Worm (Caenorhabditis elegans) whole organism, L3 larva: ENCODE results near the gene tmem-231.

Source experiments
- R02D3.7 ChIP-seq: fragments of 150-350 bp; optimal IDR thresholded peaks from 2 replicates; lab custom pipeline; 2014; ENCODE audit warnings: missing biosample characterization, missing genetic modification characterization
- aly-2 ChIP-seq: fragments of 150-350 bp; optimal IDR thresholded peaks from 2 replicates; lab custom pipeline; 2014; ENCODE audit warnings: missing biosample characterization, missing genetic modification characterization
- ama-1 ChIP-seq: fragments of 150-350 bp; optimal IDR thresholded peaks from 2 replicates; lab custom pipeline; 2018
- ceh-16 ChIP-seq: sonication (generic microtip); optimal IDR thresholded peaks from 2 replicates; lab custom pipeline; 2017; ENCODE audit warnings: missing biosample characterization, missing genetic modification characterization
- ceh-28 ChIP-seq: fragments of 150-350 bp; optimal IDR thresholded peaks from 2 replicates; lab custom pipeline; 2014; ENCODE audit warnings: missing biosample characterization, missing genetic modification reagents, missing genetic modification characterization
- ceh-82 ChIP-seq: fragments of 150-350 bp; optimal IDR thresholded peaks from 2 replicates; lab custom pipeline; 2014; ENCODE audit warnings: missing biosample characterization, missing genetic modification characterization
- ceh-9 ChIP-seq: sonication (generic microtip); optimal IDR thresholded peaks from 2 replicates; lab custom pipeline; 2018; ENCODE audit warnings: missing biosample characterization, missing genetic modification characterization
- daf-12 ChIP-seq: fragments of 150-350 bp; optimal IDR thresholded peaks from 2 replicates; lab custom pipeline; 2014; ENCODE audit warnings: missing biosample characterization, missing genetic modification reagents, missing genetic modification characterization
- egl-27 ChIP-seq: sonication (generic microtip); optimal IDR thresholded peaks from 4 replicates; lab custom pipeline; 2017; ENCODE audit warnings: missing biosample characterization, missing genetic modification reagents, missing genetic modification characterization
- elt-1 ChIP-seq: fragments of 150-350 bp; optimal IDR thresholded peaks from 2 replicates; lab custom pipeline; 2014; ENCODE audit warnings: missing biosample characterization, missing genetic modification characterization
- elt-2 ChIP-seq: sonication (generic microtip); optimal IDR thresholded peaks from 2 replicates; lab custom pipeline; 2016; ENCODE audit warnings: missing genetic modification reagents, mild to moderate bottlenecking, missing genetic modification characterization, missing compliant biosample characterization
- elt-3 ChIP-seq, 3 experiments: fragments of 150-350 bp in 1 of 3; sonication (generic microtip) in 2 of 3; optimal IDR thresholded peaks; 2 replicates in 2 of 3; 4 replicates in 1 of 3; lab custom pipeline; 2014 to 2017; ENCODE audit warnings: missing biosample characterization in 3 of 3, missing genetic modification characterization in 3 of 3
- eor-1 ChIP-seq, 2 experiments: fragments of 150-350 bp; optimal IDR thresholded peaks; 2 replicates each; lab custom pipeline; 2014 to 2018; ENCODE audit warnings: missing biosample characterization in 2 of 2, missing genetic modification characterization in 2 of 2
- fkh-10 ChIP-seq: sonication (generic microtip); optimal IDR thresholded peaks from 2 replicates; lab custom pipeline; 2017; ENCODE audit warnings: missing biosample characterization, missing genetic modification reagents, missing genetic modification characterization
- fkh-2 ChIP-seq: fragments of 150-350 bp; optimal IDR thresholded peaks from 2 replicates; lab custom pipeline; 2014; ENCODE audit warnings: missing biosample characterization, missing genetic modification reagents, missing genetic modification characterization
- fos-1 ChIP-seq: fragments of 150-350 bp; optimal IDR thresholded peaks from 2 replicates; lab custom pipeline; 2014; ENCODE audit warnings: missing biosample characterization, missing genetic modification characterization
- hmg-11 ChIP-seq: sonication (generic microtip); optimal IDR thresholded peaks from 2 replicates; lab custom pipeline; 2016; ENCODE audit warnings: missing genetic modification characterization, missing compliant biosample characterization
- jun-1 ChIP-seq: fragments of 150-350 bp; optimal IDR thresholded peaks from 2 replicates; lab custom pipeline; 2014; ENCODE audit warnings: missing biosample characterization, missing genetic modification reagents, missing genetic modification characterization
- lin-15B ChIP-seq: fragments of 150-350 bp; optimal IDR thresholded peaks from 2 replicates; lab custom pipeline; 2014; ENCODE audit warnings: missing biosample characterization, missing genetic modification characterization
- lin-39 ChIP-seq: fragments of 150-350 bp; optimal IDR thresholded peaks from 2 replicates; lab custom pipeline; 2018; ENCODE audit warnings: missing biosample characterization, missing genetic modification reagents, missing genetic modification characterization
- lsy-12 ChIP-seq: sonication (generic microtip); optimal IDR thresholded peaks from 2 replicates; lab custom pipeline; 2016; ENCODE audit warnings: mild to moderate bottlenecking, missing genetic modification characterization, missing compliant biosample characterization
- mdl-1 ChIP-seq: fragments of 150-350 bp; optimal IDR thresholded peaks from 2 replicates; lab custom pipeline; 2014; ENCODE audit warnings: missing biosample characterization, missing genetic modification characterization
- mml-1 ChIP-seq: fragments of 150-350 bp; sonication (generic microtip); optimal IDR thresholded peaks from 3 replicates; lab custom pipeline; 2014; ENCODE audit warnings: missing biosample characterization, missing genetic modification characterization
- nfya-1 ChIP-seq: sonication (generic microtip); optimal IDR thresholded peaks from 2 replicates; lab custom pipeline; 2017; ENCODE audit warnings: missing genetic modification characterization, mild to moderate bottlenecking, missing compliant biosample characterization, antibody characterized with exemption, moderate library complexity; ENCODE audit not compliant: insufficient read depth
- nhr-11 ChIP-seq: fragments of 150-350 bp; optimal IDR thresholded peaks from 2 replicates; lab custom pipeline; 2014; ENCODE audit warnings: missing biosample characterization, missing genetic modification characterization
- nhr-12 ChIP-seq: fragments of 150-350 bp; optimal IDR thresholded peaks from 2 replicates; lab custom pipeline; 2014; ENCODE audit warnings: missing biosample characterization, missing genetic modification characterization
- nhr-23 ChIP-seq: fragments of 150-350 bp; optimal IDR thresholded peaks from 2 replicates; lab custom pipeline; 2014; ENCODE audit warnings: missing biosample characterization, missing genetic modification reagents, missing genetic modification characterization
- nhr-237 ChIP-seq: fragments of 150-350 bp; optimal IDR thresholded peaks from 2 replicates; lab custom pipeline; 2014; ENCODE audit warnings: missing biosample characterization, missing genetic modification characterization
- nhr-25 ChIP-seq: sonication (generic microtip); optimal IDR thresholded peaks from 2 replicates; lab custom pipeline; 2017; ENCODE audit warnings: missing biosample characterization, missing genetic modification characterization
- nhr-28 ChIP-seq: fragments of 150-350 bp; optimal IDR thresholded peaks from 2 replicates; lab custom pipeline; 2014; ENCODE audit warnings: missing biosample characterization, missing genetic modification characterization
- nhr-67 ChIP-seq: fragments of 150-350 bp; optimal IDR thresholded peaks from 2 replicates; lab custom pipeline; 2014; ENCODE audit warnings: missing biosample characterization, missing genetic modification characterization
- nhr-76 ChIP-seq: fragments of 150-350 bp; sonication (generic microtip); optimal IDR thresholded peaks from 5 replicates; lab custom pipeline; 2014; ENCODE audit warnings: missing biosample characterization, missing genetic modification characterization
- nhr-77 ChIP-seq: fragments of 150-350 bp; optimal IDR thresholded peaks from 2 replicates; lab custom pipeline; 2014; ENCODE audit warnings: missing biosample characterization, missing genetic modification characterization
- pha-4 ChIP-seq: fragments of 150-350 bp; optimal IDR thresholded peaks from 2 replicates; lab custom pipeline; 2014; ENCODE audit warnings: missing biosample characterization, missing genetic modification reagents, missing genetic modification characterization
- sea-2 ChIP-seq: fragments of 150-350 bp; sonication (generic microtip); optimal IDR thresholded peaks from 4 replicates; lab custom pipeline; 2014; ENCODE audit warnings: missing biosample characterization, missing genetic modification reagents, missing genetic modification characterization
- skn-1 ChIP-seq: fragments of 150-350 bp; optimal IDR thresholded peaks from 2 replicates; lab custom pipeline; 2014; ENCODE audit warnings: missing biosample characterization, missing genetic modification characterization
- snpc-4 ChIP-seq: fragments of 150-350 bp; optimal IDR thresholded peaks from 2 replicates; lab custom pipeline; 2014; ENCODE audit warnings: missing biosample characterization, missing genetic modification characterization
- tbx-2 ChIP-seq: sonication (generic microtip); optimal IDR thresholded peaks from 2 replicates; lab custom pipeline; 2016; ENCODE audit warnings: mild to moderate bottlenecking, missing genetic modification characterization, missing compliant biosample characterization
- unc-39 ChIP-seq: sonication (generic microtip); optimal IDR thresholded peaks from 4 replicates; lab custom pipeline; 2017; ENCODE audit warnings: missing biosample characterization, missing genetic modification characterization
- unc-62 ChIP-seq: fragments of 150-350 bp; sonication (generic microtip); optimal IDR thresholded peaks from 4 replicates; lab custom pipeline; 2014; ENCODE audit warnings: missing biosample characterization, missing genetic modification reagents, missing genetic modification characterization
- zag-1 ChIP-seq: fragments of 150-350 bp; optimal IDR thresholded peaks from 2 replicates; lab custom pipeline; 2014; ENCODE audit warnings: missing biosample characterization, missing genetic modification characterization

The tmem-231 gene

DNA sequence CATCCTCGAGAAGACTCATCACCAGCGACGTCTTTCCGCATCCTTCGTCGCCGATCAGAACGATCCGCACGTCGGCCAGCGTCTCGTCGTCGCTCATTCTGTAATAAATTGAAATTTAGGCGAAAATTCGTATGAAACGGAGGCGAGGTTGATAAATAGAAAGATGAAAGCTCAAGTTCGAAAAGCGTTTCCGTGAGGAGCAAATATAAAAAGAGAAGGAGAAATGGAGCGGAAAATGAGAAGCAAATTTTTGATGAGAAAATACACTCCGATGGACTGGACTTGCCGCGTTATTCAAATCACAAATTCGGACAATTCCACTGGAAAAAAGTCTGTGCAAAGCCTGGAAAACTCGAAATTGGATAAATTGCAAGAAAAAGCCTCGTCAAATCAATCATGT lies 32.5 kb upstream of the tmem-231 start, which contains the start of gene D2096.11:
Gene D2096.11 (minus strand): TSS at position 101 of the 400 bp plus-strand sequence.
- no peak for TF ChIP-seq nhr-23 (tag; lab: Kevin White, UChicago)
- no peak for TF ChIP-seq ama-1 (lab: Kevin White, UChicago)
- no peak for TF ChIP-seq nhr-11 (tag; lab: Kevin White, UChicago)
- TF ChIP-seq nhr-25 (tag; lab: Kevin White, UChicago), result no peak
- TF ChIP-seq ceh-82, result no peak

DNA sequence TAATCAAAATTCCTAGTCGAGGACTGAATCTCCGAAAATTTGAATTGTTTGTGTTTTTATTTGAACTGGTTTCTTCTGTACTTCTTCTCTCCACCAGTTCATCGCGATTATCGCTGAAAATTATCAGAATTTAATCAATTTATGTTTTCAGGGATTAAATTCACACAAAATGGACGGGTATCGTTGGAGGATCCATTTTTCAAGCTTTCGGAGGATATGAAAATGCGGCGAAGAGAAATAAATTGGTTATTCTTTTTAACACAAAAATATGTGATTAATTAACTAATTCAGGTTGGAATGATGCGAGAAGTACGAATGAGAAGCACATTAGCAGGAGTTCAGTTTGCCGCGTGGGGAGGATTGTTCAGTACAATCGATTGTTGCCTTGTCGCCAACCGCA lies 30.2 kb upstream of the tmem-231 start, which contains the start of gene timm-17B.2:
Gene timm-17B.2 (plus strand): TSS at position 301 of the 400 bp plus-strand sequence.
- TF ChIP-seq mdl-1 (no peak), skn-1 (tag; lab: Kevin White, UChicago) (no peak), nhr-237 (tag; lab: Kevin White, UChicago) (no peak), nhr-28 (tag; lab: Kevin White, UChicago) (no peak), elt-2 (no peak), mml-1 (tag; lab: Kevin White, UChicago) (no peak), jun-1 (no peak), ceh-9 (tag; lab: Kevin White, UChicago) (no peak), lin-15B (tag; lab: Kevin White, UChicago) (no peak), daf-12 (tag; lab: Kevin White, UChicago) (no peak), fkh-2 (tag; lab: Kevin White, UChicago) (no peak)

DNA sequence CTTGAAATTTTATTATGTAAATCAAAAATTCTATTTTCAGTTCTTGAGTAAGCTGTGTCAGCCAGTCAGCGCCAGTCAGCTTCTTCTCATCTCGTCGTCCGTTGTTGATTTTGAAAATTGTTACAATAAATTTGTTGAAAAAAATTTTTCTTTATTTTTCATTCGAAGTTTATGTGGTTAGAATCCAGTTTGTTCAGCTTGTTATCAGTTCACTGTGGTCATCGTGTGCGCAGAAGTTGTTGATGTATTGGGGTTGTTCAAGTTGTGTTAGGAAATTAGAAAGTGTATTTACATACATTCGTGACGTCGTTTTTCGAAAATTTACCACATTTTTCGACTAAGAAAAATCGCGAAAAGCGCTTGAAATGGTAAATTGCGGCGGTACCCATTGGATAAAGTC lies 28.8 kb upstream of the tmem-231 start:
- TF ChIP-seq unc-62 (GFP tag; lab: Kevin White, UChicago), result no peak
- no peak for TF ChIP-seq fkh-10
- no peak for TF ChIP-seq eor-1 (tag; optimal IDR thresholded peaks at IDR 0.05; lab: Kevin White, UChicago)
- no peak for TF ChIP-seq mml-1 (tag; lab: Kevin White, UChicago)
- TF ChIP-seq nhr-237 (tag; lab: Kevin White, UChicago), result no peak
- TF ChIP-seq nhr-76 (tag; lab: Kevin White, UChicago), result no peak
- no peak for TF ChIP-seq fos-1 (tag; lab: Kevin White, UChicago)
- TF ChIP-seq ceh-16 (tag; lab: Kevin White, UChicago), result no peak
- no peak for TF ChIP-seq nhr-28 (tag; lab: Kevin White, UChicago)

DNA sequence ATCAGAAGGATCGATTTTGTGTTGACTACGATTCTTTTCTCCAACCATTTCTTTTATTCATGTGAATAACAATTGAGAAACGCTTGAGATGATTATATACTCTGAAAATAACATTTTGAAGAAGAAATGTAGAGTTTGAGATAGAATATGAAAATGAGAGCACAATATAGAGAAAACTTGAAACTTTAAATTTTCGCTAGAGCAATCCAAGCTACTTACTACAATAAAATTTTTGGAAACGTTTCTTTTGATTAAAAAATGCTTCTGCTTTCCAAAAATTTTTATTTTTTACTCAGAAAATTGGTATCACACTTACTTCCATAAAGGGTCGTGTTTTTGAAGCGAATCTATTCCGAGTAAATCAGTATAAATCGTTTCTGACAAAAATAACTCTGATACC lies 5.6 kb upstream of the tmem-231 start, which contains the start of gene M116.5:
Gene M116.5 (minus strand): TSS at position 101 of the 400 bp plus-strand sequence.
- TF ChIP-seq zag-1 (tag; lab: Kevin White, UChicago) (no peak), lin-15B (tag; lab: Kevin White, UChicago) (no peak), nhr-237 (tag; lab: Kevin White, UChicago) (no peak), eor-1 (tag; optimal IDR thresholded peaks at IDR 0.05; lab: Kevin White, UChicago) (no peak), nfya-1 (no peak), lsy-12 (tag; lab: Kevin White, UChicago) (no peak), ama-1 (lab: Kevin White, UChicago) (no peak), snpc-4 (tag; lab: Kevin White, UChicago) (no peak), unc-39 (tag; lab: Kevin White, UChicago) (no peak), elt-2 (no peak), elt-1 (tag; lab: Kevin White, UChicago) (no peak), fkh-2 (tag; lab: Kevin White, UChicago) (no peak), aly-2 (tag; lab: Kevin White, UChicago) (no peak), daf-12 (tag; lab: Kevin White, UChicago) (no peak), nhr-25 (tag; lab: Kevin White, UChicago) (no peak), nhr-23 (tag; lab: Kevin White, UChicago) (no peak)

DNA sequence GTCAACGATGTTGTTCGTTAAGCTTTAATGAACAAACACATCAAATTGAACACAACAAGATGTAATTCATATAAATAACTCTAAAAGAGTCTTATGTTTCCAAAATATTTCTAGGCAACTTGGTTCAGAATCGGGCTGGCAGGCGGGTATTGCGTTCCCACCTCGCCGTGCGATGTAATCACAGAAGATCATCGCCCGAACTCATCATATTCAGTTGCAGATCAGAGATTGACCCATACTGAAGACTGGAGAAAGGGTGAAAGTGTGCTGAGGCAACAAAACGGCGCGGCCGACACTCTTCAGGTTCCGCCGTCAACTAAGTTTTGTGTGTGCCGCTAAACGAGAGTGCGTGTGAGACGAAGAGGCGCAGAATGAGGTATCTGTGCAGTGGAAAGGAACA lies 1.9 kb downstream of the tmem-231 start:
- peak; percentile 84 for TF ChIP-seq hmg-11 (tag; lab: Kevin White, UChicago)
- TF ChIP-seq ama-1 (lab: Kevin White, UChicago), result peak; percentile 97
- TF ChIP-seq daf-12 (tag; lab: Kevin White, UChicago), result no peak
- no peak for TF ChIP-seq nhr-11 (tag; lab: Kevin White, UChicago)
- TF ChIP-seq tbx-2 (tag; lab: Kevin White, UChicago), result peak; percentile 85
- no peak for TF ChIP-seq ceh-16 (tag; lab: Kevin White, UChicago)
- TF ChIP-seq nfya-1, result peak; percentile 85
- TF ChIP-seq lsy-12 (tag; lab: Kevin White, UChicago), result peak; percentile 90
- TF ChIP-seq lin-15B (tag; lab: Kevin White, UChicago), result peak; percentile 70
- no peak for TF ChIP-seq nhr-67 (tag; lab: Kevin White, UChicago)
- peak; percentile 16 for TF ChIP-seq ceh-82
- TF ChIP-seq R02D3.7, result peak; percentile 38
- peak in 1 of 3 experiments; percentile 32 for TF ChIP-seq elt-3 (tag; optimal IDR thresholded peaks at IDR 0.05; lab: Kevin White, UChicago)
- TF ChIP-seq fos-1 (tag; lab: Kevin White, UChicago), result peak; percentile 54
- no peak for TF ChIP-seq nhr-237 (tag; lab: Kevin White, UChicago)
- TF ChIP-seq egl-27 (tag; lab: Kevin White, UChicago), result no peak
- TF ChIP-seq sea-2 (GFP tag; lab: Kevin White, UChicago), result no peak
- peak; percentile 60 for TF ChIP-seq nhr-23 (tag; lab: Kevin White, UChicago)
- TF ChIP-seq fkh-2 (tag; lab: Kevin White, UChicago), result peak; percentile 38
- TF ChIP-seq nhr-77 (tag; lab: Kevin White, UChicago), result peak; percentile 53
- TF ChIP-seq zag-1 (tag; lab: Kevin White, UChicago), result no peak
- no peak for TF ChIP-seq eor-1 (tag; optimal IDR thresholded peaks at IDR 0.05; lab: Kevin White, UChicago)
- peak; percentile 54 for TF ChIP-seq ceh-28 (tag; lab: Kevin White, UChicago)
- TF ChIP-seq skn-1 (tag; lab: Kevin White, UChicago), result no peak
- TF ChIP-seq nhr-25 (tag; lab: Kevin White, UChicago), result peak; percentile 78
- peak; percentile 43 for TF ChIP-seq unc-62 (GFP tag; lab: Kevin White, UChicago)
- TF ChIP-seq nhr-12, result no peak
- no peak for TF ChIP-seq mdl-1
- no peak for TF ChIP-seq aly-2 (tag; lab: Kevin White, UChicago)
- peak; percentile 67 for TF ChIP-seq pha-4 (tag; lab: Kevin White, UChicago)
- peak; percentile 51 for TF ChIP-seq lin-39 (tag; lab: Kevin White, UChicago)
